Worm (Caenorhabditis elegans): Measurements from ENCODE around the gene srh-173.

DNA sequence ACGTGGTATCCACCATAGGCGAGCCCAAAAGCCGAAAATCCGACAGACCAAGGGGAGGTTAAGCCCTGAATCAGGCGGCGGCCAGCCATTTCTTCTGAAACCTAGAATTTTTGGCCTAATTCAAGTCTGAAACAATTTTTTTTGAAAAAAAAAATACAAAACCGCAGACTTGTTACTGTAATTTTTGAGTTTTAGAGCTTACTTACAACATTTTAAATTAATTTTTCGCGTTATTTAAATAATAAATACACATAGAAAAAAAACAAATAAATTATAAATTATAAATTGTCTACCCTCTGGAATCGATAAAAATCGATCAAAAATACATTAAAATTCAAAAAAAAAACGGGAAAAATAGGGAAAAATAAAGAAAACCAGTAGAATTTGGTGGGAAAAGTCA lies 26.6 kb upstream of the srh-173 start, which contains the start of gene dhs-24:
- no peak for TF ChIP-seq hlh-30 (tag; optimal IDR thresholded peaks at IDR 0.05; ENCODE audit: insufficient read depth)
- no peak for TF ChIP-seq pat-9 (tag; optimal IDR thresholded peaks at IDR 0.05)
- no peak for TF ChIP-seq lin-11 (tag; optimal IDR thresholded peaks at IDR 0.05)
- TF ChIP-seq pha-4 (tag; optimal IDR thresholded peaks at IDR 0.05) = no peak
- TF ChIP-seq dve-1 (tag; optimal IDR thresholded peaks at IDR 0.05) = no peak
- TF ChIP-seq nhr-11 (tag; optimal IDR thresholded peaks at IDR 0.05) = no peak
- no peak for TF ChIP-seq pqm-1 (tag; optimal IDR thresholded peaks at IDR 0.05)
- no peak for TF ChIP-seq unc-55 (GFP tag; optimal IDR thresholded peaks at IDR 0.05)
- TF ChIP-seq ceh-30 (tag; optimal IDR thresholded peaks at IDR 0.05) = no peak
- no peak for TF ChIP-seq syd-9 (tag; optimal IDR thresholded peaks at IDR 0.05)
- TF ChIP-seq pag-3 (tag; optimal IDR thresholded peaks at IDR 0.05; ENCODE audit: borderline replicate concordance) = no peak
- TF ChIP-seq Y22D7AL.16 (tag; optimal IDR thresholded peaks at IDR 0.05) = no peak
- TF ChIP-seq ztf-16 (tag; optimal IDR thresholded peaks at IDR 0.05) = no peak
